Worm (Caenorhabditis elegans) whole organism, young adult: Measurements from ENCODE around the gene ZK666.15.

Experiments used
- ama-1 ChIP-seq, 3 experiments: fragments of 150-350 bp in 1 of 3; sonication (generic microtip) in 2 of 3; optimal IDR thresholded peaks; 2 replicates each; lab custom pipeline; 2014 to 2018; ENCODE audit warnings: missing biosample characterization in 2 of 3, missing genetic modification characterization in 2 of 3, missing genetic modification reagents in 2 of 3
- hsf-1 ChIP-seq: fragments of 200-800 bp; sonication (Bioruptor generic); IDR thresholded peaks from 2 replicates; pipeline ENCODE4 v1.3.6; 2022; ENCODE audit warnings: missing genetic modification reagents, missing genetic modification characterization, missing compliant biosample characterization
- madf-6 ChIP-seq: fragments of 200-800 bp; sonication (Bioruptor generic); IDR thresholded peaks from 2 replicates; pipeline ENCODE4 v1.3.6; 2022; ENCODE audit warnings: missing genetic modification reagents, missing genetic modification characterization, missing compliant biosample characterization
- nhr-27 ChIP-seq: fragments of 200-800 bp; sonication (Bioruptor generic); optimal IDR thresholded peaks from 2 replicates; lab custom pipeline; 2018; ENCODE audit warnings: mild to moderate bottlenecking, missing genetic modification characterization, moderate library complexity, missing compliant biosample characterization
- nhr-80 ChIP-seq: sonication (generic microtip); optimal IDR thresholded peaks from 2 replicates; lab custom pipeline; 2016; ENCODE audit warnings: missing genetic modification characterization, missing compliant biosample characterization
- unc-62 ChIP-seq: fragments of 150-350 bp; optimal IDR thresholded peaks from 2 replicates; lab custom pipeline; 2014; ENCODE audit warnings: missing biosample characterization, missing genetic modification reagents, missing genetic modification characterization
- ztf-25 ChIP-seq: fragments of 200-800 bp; sonication (Bioruptor generic); IDR thresholded peaks from 2 replicates; pipeline ENCODE4 v1.3.6; 2022; ENCODE audit warnings: missing genetic modification reagents, missing genetic modification characterization, missing compliant biosample characterization

DNA sequence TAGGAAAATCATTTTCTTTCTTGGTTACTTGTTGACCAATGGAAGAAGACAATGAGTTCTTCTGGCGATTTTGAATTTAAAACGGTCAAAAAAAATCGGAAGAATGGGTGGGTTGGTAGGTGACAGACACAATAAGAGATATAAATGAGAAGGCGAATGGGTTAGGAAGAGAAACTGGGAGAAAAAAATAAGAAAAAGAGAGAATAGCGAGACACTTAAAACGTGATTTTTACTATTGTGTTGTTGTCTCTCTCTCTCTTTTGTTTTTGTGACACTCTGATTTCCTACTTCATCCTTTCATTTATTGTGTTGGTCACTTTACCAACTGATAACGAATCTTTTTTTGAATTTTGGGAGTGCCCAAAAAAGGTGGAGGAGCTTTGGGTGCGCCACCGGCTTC is 29.5 kb downstream of the ZK666.15 start:
- TF ChIP-seq hsf-1 (GFP tag; lab: Robert Waterston, UW) (no peak), nhr-80 (no peak), ztf-25 (GFP tag; lab: Robert Waterston, UW) (no peak), nhr-27 (tag; lab: Kevin White, UChicago) (no peak), unc-62 (GFP tag; lab: Kevin White, UChicago) (no peak), ama-1 (optimal IDR thresholded peaks at IDR 0.05; lab: Kevin White, UChicago) (no peak), ama-1 (GFP tag; optimal IDR thresholded peaks at IDR 0.05; lab: Kevin White, UChicago) (no peak), madf-6 (GFP tag; lab: Robert Waterston, UW) (no peak)
